Fruit fly (Drosophila melanogaster) whole organism, larva: ENCODE measurements around the gene KP78a.

Experiments
- noc ChIP-seq: fragments of 200-800 bp; sonication (Bioruptor generic); optimal IDR thresholded peaks from 3 replicates; lab custom pipeline; 2019; ENCODE audit warnings: missing biosample characterization, mild to moderate bottlenecking, missing genetic modification characterization, moderate library complexity

Gene KP78a

DNA sequence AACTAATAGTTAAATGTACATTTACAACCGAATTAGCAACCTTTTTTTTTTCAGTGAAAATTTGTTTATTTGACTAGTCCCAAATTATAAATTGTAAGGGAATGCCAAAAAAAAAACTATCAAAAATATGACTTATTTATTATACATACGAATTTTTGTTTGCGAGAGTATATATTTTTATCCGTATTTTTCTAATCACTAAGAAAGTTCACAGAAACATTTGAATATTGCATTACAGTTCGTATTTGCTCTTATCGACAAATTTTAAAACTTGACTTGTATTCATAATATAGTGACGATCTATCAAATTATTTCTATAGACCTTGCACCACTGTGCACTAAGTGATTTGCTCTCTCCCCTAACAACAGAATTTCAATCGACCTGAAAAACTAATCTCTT lies 1.7 kb downstream of the KP78a start:
- no peak for TF ChIP-seq noc

DNA sequence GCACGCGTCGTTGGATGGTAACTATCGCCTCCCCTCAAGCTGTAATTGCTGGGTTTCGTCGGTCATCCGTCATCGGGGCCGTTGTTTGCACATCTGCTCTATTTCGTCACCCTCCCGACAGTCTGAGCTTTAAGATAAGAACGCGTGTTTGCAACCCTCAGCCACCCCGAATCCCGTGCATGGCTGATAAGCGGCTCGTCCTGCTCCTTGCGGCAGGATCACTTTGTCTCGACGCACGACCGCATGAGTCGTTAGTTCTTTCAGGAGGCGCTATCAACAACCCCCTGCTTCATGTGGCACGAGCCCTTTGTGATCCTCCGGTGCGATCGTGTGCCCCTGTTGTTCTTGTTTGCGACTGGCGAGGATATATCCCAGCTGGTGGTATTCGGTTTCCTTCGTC lies 2.2 kb downstream of the KP78a start:
- no peak for TF ChIP-seq noc

DNA sequence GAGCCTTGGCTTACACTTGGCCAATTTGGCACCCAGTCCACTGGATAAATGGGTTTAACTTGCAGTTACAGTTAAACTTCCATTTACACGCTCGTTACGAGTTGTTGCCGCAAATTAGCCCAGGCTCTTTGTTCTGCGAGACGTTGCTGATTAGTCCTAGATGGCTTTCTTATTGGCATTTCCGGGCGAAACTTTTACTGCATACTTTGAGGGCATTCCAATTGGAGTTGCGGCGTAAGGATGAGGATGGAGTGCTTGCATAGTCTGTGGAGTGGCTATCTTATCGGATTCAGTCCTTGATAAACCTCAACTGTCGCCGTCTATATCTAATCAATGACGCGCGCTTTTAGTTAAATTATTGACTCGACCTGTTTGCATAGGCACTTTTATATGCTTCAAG lies 8.0 kb downstream of the KP78a start:
- no peak for TF ChIP-seq noc

DNA sequence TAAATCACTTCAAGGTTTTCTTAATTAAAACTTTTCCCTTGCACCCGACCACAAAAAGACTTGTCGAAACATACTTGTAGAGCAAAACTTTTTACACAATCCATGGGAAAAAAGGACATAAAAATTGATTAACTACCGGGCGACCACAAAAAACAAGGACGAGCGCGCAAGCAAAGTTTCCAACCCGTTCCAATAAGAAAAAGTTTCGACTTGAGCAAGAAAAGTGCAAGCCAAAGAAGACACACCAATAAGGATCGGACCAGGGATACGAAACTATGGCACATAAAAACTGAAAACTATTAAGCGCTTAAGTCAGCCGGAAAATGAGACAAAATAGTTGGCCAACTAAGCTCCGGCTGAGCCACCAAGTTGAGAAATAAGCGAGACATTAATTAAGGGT lies 9.0 kb downstream of the KP78a start:
- TF ChIP-seq noc: no peak

DNA sequence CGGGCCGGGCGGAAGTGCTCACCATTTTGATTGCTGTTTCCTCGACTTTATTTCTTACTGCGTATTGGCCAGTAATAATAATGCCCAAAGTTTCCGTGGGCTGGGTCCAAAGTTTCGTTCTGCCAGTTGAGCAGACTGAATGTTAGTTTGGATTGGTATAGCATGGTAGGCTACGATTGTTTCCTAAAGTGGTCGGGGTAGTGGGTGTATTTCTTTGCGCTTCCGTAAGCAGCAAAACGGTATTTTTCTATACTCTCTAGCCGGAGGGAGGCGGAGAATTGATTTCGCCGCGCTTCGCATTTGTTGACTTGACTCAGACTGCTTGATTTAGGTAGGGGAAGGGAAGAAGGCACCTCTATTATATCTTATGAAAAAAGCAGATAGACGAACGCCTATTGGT lies 9.5 kb downstream of the KP78a start:
- no peak for TF ChIP-seq noc

DNA sequence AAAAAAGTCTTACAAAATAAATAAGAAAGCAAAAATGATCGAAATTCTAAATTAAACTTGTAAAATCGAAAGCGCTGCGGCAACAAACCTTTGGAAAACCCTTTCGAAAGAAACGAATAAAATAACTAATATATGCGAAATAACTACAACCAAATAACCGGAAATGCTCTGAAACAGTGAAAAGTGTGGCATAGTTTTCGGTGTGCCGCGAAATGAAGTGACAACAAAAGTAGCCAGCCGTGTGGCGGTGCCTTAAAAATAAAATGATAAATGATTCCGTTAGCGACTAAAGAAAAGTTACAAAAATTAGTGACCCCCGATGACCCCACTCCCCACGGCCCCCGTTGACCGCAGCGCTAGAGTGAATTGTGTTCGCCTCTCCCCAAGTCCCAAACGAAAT lies 14.6 kb downstream of the KP78a start:
- no peak for TF ChIP-seq noc

DNA sequence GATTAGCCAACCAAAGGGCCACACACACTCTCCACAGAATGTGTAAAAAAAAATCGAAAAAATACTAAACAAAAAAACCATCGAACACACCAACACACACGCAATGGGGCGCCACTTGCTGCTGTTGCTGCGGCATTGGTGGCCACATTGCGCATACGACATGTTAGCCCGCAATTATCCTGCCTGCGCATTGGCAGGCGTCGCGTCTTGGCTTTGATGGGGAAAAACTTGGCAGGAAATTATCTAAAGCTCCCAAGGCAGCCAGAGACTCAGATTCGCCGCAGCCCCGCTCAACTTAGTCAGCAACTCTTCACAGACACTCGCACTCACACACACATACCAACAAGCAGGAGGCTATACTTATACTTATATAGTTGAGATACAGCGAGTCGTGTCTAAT lies 15.8 kb downstream of the KP78a start:
- TF ChIP-seq noc: no peak

DNA sequence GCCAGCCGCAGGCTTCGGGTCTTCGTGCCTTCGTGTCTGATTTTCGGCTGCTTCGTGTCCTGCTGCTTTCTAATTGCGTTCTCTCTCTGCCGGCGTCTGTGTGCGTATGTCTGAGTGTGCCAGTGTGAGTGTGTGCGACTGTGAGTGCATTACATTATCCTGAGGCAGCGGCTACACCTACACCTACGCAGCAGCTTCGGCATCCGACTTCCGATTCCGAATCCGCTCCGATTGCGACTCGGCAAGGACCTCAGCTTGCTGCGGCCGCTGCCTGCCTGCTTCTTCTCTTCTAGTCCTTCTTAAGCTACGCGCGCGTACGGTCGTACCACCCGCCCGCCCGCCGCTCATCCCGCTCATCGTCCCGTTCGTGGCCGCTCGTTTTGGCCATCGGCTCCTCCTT lies 17.1 kb downstream of the KP78a start:
- no peak for TF ChIP-seq noc

DNA sequence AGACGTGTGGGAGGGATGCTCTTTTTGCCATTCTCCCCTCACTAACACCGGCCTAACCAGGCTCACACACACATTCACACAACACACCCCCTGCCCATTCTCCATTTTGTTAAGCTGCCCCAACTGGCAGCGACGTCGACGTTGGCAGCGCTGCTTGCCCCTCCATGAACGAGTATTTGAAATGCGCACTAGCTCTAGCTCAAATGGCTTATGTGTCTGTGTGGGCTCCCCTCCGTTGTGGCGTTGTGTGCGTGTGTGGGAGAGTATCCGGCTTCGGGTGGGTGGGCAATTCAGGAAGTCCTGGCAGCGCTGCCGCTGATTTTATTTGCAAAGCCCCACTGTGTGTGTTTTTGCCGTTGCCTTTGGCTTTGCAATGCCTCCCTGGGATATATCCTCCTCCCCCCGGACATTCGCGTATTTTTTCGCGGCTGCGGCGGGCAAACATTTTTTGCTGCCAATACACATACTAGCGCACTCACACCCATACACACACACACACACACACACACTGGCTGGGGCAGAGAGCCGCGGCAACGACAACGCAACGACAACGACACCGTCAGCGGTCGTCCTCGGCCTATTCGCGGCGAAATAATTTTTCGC lies 18.6 kb downstream of the KP78a start:
- no peak for TF ChIP-seq noc

DNA sequence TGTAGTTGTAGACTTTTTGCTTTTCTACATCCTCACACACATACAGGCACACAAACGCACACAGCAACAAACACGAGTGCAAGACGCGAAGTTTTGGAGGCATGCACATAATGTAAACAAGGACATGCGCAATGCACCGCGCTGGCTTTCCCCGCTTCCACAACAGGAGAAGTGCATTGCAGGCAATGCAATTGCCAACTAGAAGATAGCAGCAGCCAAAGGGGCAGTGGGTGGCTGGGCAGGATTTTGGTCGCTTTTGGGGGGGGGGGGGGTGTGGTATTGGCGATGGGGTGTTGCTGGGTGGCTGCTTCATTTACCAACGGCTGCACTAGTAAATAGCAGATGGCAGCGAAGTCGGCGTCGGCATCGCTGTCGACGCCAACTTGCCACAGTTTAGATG lies 22.2 kb downstream of the KP78a start:
- no peak for TF ChIP-seq noc

DNA sequence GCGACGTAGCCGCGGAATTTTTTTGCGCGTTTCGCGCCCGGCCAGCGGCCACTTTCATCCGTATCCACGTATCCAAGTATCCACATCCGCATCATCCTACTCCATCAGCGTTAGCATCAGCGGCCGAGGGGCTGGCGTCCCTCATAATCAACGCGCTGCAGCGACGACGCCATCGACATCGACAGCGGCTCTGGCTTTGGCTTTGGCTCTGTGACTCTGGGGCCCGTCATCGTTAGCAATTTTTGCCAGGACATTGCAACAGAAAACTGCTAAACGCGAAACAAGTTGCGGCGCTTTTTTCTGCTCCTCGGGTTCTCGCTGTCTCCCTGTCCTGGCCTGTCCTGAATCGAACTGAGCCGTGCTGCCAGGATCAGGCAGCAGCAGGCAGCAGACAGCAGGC lies 24.8 kb downstream of the KP78a start, which contains the start of gene pros:
TSS of gene pros (plus strand) at position 301 of the 400 bp plus-strand sequence.
- no peak for TF ChIP-seq noc

DNA sequence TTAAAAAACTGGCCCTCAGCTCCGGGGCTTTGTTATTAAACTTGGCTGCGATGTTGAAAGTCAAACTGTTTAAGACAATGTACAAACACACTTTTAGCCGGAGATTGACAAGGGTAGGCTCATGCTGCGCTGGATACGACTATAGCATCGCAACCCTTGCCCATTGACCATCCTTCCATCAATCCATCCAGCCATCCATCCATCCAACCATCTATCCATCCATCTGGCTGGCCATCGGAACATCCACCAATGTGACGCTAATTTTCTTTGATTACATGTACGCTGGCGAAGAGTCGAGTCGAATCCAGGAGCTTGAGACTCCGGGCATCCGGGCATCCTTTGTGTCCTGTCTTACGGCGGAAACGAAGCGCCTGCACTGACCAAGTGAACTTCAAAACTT lies 36.3 kb downstream of the KP78a start:
- TF ChIP-seq noc: no peak

DNA sequence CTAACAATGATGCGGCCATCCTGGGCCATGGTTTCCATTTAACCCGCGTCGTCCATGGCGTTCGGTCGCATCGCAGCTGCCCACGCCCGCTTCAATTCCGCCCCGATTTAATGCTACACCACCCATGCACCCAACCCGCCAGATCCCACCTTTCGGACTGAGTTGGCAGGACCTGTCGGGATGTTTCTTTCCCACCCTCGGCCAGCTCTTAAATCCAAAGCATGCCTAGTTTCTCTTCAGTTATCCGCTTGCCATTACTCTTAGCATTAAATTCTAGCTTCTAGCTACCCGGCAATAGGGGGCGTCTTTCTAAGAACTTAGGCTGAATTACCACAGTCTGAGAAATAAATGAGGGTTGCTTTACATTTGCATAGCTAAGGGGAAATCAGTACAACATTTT lies 40.6 kb downstream of the KP78a start:
- no peak for TF ChIP-seq noc

DNA sequence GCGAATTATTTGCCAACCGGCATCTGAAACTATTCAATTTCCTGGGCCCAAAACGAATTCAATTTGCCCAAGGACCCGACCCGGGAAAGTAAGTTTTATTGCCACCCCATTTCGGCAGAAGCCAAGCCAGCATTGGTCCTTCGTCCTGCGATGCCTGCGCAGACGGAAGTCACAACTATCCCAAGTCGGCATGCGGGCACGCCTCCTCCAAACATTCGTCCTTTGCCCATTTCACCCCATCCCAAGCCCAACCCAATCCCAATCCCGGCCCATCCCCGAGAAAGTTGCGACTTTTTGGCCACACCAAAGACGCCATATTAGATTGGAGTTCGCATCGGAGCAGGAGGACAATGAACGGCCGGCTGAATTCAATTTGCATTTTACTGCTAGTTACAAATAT lies 42.3 kb downstream of the KP78a start:
- TF ChIP-seq noc: no peak

DNA sequence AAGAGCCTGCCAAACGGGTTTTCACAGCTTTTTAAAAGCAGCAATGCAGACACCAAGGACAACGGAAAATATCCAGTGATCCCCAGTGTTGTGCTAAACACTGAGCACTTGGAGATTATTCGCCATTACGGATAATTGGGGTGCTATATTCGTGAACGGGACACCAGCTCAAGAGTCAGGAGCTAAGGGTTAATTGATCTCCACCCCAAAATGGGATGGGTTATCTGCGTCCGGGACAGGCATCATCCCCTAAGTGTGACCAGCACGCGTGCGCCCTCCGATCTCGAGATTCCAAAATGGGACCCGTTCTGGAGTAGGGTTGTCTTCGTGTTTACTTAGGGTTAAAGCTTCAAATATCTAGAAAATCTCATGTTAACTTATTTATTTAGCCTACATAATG lies 47.0 kb downstream of the KP78a start:
- TF ChIP-seq noc: no peak

DNA sequence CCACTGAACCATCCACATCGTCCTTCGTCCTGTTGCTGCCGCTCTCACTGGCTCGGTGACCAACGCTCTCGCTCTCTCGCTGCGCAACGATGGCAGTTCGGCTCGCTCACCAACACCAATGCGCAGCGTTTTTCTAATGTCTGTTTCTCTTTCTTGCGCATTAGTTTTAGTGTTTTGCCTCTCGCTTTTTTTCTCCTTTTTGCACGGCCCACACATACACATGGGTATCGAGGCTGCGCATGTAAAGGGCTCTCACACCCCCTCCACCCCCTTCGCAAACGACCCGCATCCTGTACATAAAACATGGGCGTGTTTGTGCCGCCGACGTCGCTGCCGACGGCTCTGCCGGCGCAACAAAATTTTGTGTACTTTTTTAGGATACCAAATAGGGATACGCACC lies 50.0 kb downstream of the KP78a start:
- TF ChIP-seq noc: no peak
